Worm (Caenorhabditis elegans) whole organism, midembryonic: ENCODE data around the gene fbxb-38.

Experiments used
- T22C8.4 ChIP-seq: fragments of 200-800 bp; sonication (Bioruptor generic); IDR thresholded peaks from 2 replicates; pipeline ENCODE4 v1.3.6; 2022; ENCODE audit warnings: missing genetic modification characterization, missing compliant biosample characterization
- cog-1 ChIP-seq: sonication (generic microtip); optimal IDR thresholded peaks from 2 replicates; lab custom pipeline; 2016; ENCODE audit warnings: missing genetic modification characterization, missing compliant biosample characterization
- flt-1 ChIP-seq: fragments of 200-800 bp; sonication (Bioruptor generic); IDR thresholded peaks from 2 replicates; pipeline ENCODE4 v1.3.6; 2022; ENCODE audit warnings: missing genetic modification characterization, missing compliant biosample characterization
- klf-2 ChIP-seq: fragments of 200-800 bp; sonication (Bioruptor generic); conservative IDR thresholded peaks from 2 replicates; pipeline ENCODE4 v1.3.6; 2022; ENCODE audit warnings: missing genetic modification reagents, missing genetic modification characterization, missing compliant biosample characterization
- med-1 ChIP-seq: sonication (generic microtip); optimal IDR thresholded peaks from 2 replicates; lab custom pipeline; 2017; ENCODE audit warnings: missing genetic modification characterization, mild to moderate bottlenecking, missing compliant biosample characterization, antibody characterized with exemption, missing genetic modification reagents; ENCODE audit not compliant: insufficient read depth
- ref-1 ChIP-seq: fragments of 200-800 bp; sonication (Bioruptor generic); conservative IDR thresholded peaks from 2 replicates; pipeline ENCODE4 v1.3.6; 2022; ENCODE audit warnings: missing genetic modification reagents, missing genetic modification characterization, missing compliant biosample characterization
- tab-1 ChIP-seq: fragments of 200-800 bp; sonication (Bioruptor generic); IDR thresholded peaks from 2 replicates; pipeline ENCODE4 v1.3.6; 2022; ENCODE audit warnings: missing genetic modification characterization, missing compliant biosample characterization
- ztf-23 ChIP-seq: fragments of 200-800 bp; sonication (Bioruptor generic); IDR thresholded peaks from 2 replicates; pipeline ENCODE4 v1.3.6; 2022; ENCODE audit warnings: missing genetic modification reagents, missing genetic modification characterization, missing compliant biosample characterization
- ztf-29 ChIP-seq: fragments of 200-800 bp; sonication (Bioruptor generic); IDR thresholded peaks from 2 replicates; pipeline ENCODE4 v1.3.6; 2022; ENCODE audit warnings: missing genetic modification reagents, missing genetic modification characterization, missing compliant biosample characterization

Gene fbxb-38

ce11 chrII:2138901-2139300 lies 29.7 kb downstream of the fbxb-38 start:
- TF ChIP-seq ztf-23 (GFP tag; lab: Robert Waterston, UW) (no peak), T22C8.4 (GFP tag; lab: Robert Waterston, UW) (no peak), tab-1 (no peak), ref-1 (no peak), ztf-29 (GFP tag; lab: Robert Waterston, UW) (no peak), med-1 (GFP tag; lab: Kevin White, UChicago) (no peak), klf-2 (GFP tag; lab: Robert Waterston, UW) (no peak), flt-1 (GFP tag; lab: Robert Waterston, UW) (no peak), cog-1 (tag; lab: Kevin White, UChicago) (no peak)

ce11 chrII:2137235-2137634 lies 31.3 kb downstream of the fbxb-38 start, which contains the start of gene C40A11.4:
TSS of gene C40A11.4 (plus strand) at chrII:2137422.
- peak; percentile 32; the same call in 1 of the 2 replicates for TF ChIP-seq T22C8.4 (GFP tag; lab: Robert Waterston, UW)
- TF ChIP-seq cog-1 (tag; lab: Kevin White, UChicago), result no peak

ce11 chrII:2135604-2136003 lies 33.0 kb downstream of the fbxb-38 start, which contains the start of gene hpo-7:
TSS of gene hpo-7 (minus strand) at chrII:2135704.
- TF ChIP-seq T22C8.4 (GFP tag; lab: Robert Waterston, UW) (no peak), ztf-29 (GFP tag; lab: Robert Waterston, UW) (no peak), med-1 (GFP tag; lab: Kevin White, UChicago) (no peak), flt-1 (GFP tag; lab: Robert Waterston, UW) (no peak), ztf-23 (GFP tag; lab: Robert Waterston, UW) (no peak), ref-1 (no peak), klf-2 (GFP tag; lab: Robert Waterston, UW) (no peak), tab-1 (no peak), cog-1 (tag; lab: Kevin White, UChicago) (no peak)

- TF ChIP-seq flt-1 (GFP tag; lab: Robert Waterston, UW) (no peak), klf-2 (GFP tag; lab: Robert Waterston, UW) (no peak), ztf-29 (GFP tag; lab: Robert Waterston, UW) (no peak), T22C8.4 (GFP tag; lab: Robert Waterston, UW) (no peak), ztf-23 (GFP tag; lab: Robert Waterston, UW) (no peak), tab-1 (no peak), cog-1 (tag; lab: Kevin White, UChicago) (no peak), med-1 (GFP tag; lab: Kevin White, UChicago) (no peak), ref-1 (no peak)
Measured at ce11 chrII:2130770-2131169, 37.8 kb downstream of the fbxb-38 start, which contains the start of gene sdz-28. TSS of gene sdz-28 (plus strand) at chrII:2131070.

- TF ChIP-seq ztf-29 (GFP tag; lab: Robert Waterston, UW) (no peak), ztf-23 (GFP tag; lab: Robert Waterston, UW) (no peak), med-1 (GFP tag; lab: Kevin White, UChicago) (no peak), flt-1 (GFP tag; lab: Robert Waterston, UW) (no peak), T22C8.4 (GFP tag; lab: Robert Waterston, UW) (no peak), tab-1 (no peak), klf-2 (GFP tag; lab: Robert Waterston, UW) (no peak), ref-1 (no peak), cog-1 (tag; lab: Kevin White, UChicago) (no peak)
Measured at ce11 chrII:2122762-2123161, 45.8 kb downstream of the fbxb-38 start.

ce11 chrII:2122091-2122490 lies 46.5 kb downstream of the fbxb-38 start, which contains the start of gene math-37:
TSS of gene math-37 (minus strand) at chrII:2122191.
- TF ChIP-seq T22C8.4 (GFP tag; lab: Robert Waterston, UW) (no peak), ztf-23 (GFP tag; lab: Robert Waterston, UW) (no peak), cog-1 (tag; lab: Kevin White, UChicago) (no peak), med-1 (GFP tag; lab: Kevin White, UChicago) (no peak), ztf-29 (GFP tag; lab: Robert Waterston, UW) (no peak), tab-1 (no peak), ref-1 (no peak), klf-2 (GFP tag; lab: Robert Waterston, UW) (no peak)
